Fruit fly (Drosophila melanogaster) whole organism, embryonic: ENCODE measurements around the gene Ttc19.

ENCODE experiments used
- CG10543 ChIP-seq: fragments of 200-800 bp; sonication (Bioruptor generic); optimal IDR thresholded peaks from 3 replicates; lab custom pipeline; 2017; ENCODE audit warnings: missing biosample characterization, mild to moderate bottlenecking, missing genetic modification characterization, moderate library complexity
- CG11085 ChIP-seq: fragments of 200-800 bp; sonication (Bioruptor generic); IDR thresholded peaks from 2 replicates; pipeline ENCODE4 v1.3.6; 2022; ENCODE audit warnings: missing biosample characterization, missing genetic modification characterization
- CG14050 ChIP-seq: fragments of 200-800 bp; sonication (Bioruptor generic); IDR thresholded peaks from 3 replicates; pipeline ENCODE4 v1.3.6; 2022; ENCODE audit warnings: missing biosample characterization, missing genetic modification characterization
- CG15479 ChIP-seq: fragments of 200-800 bp; sonication (Bioruptor generic); optimal IDR thresholded peaks from 3 replicates; lab custom pipeline; 2019; ENCODE audit warnings: missing biosample characterization, mild to moderate bottlenecking, missing genetic modification characterization, moderate library complexity
- CG15696 ChIP-seq: fragments of 200-800 bp; sonication (Bioruptor generic); optimal IDR thresholded peaks from 2 replicates; lab custom pipeline; 2019; ENCODE audit warnings: missing biosample characterization, mild to moderate bottlenecking, missing genetic modification characterization, moderate library complexity
- CG1647 ChIP-seq: fragments of 200-800 bp; sonication (Bioruptor generic); optimal IDR thresholded peaks from 3 replicates; lab custom pipeline; 2016; ENCODE audit warnings: missing biosample characterization, missing genetic modification characterization
- CG16815 ChIP-seq: fragments of 200-800 bp; sonication (Bioruptor generic); optimal IDR thresholded peaks from 3 replicates; lab custom pipeline; 2017; ENCODE audit warnings: missing biosample characterization, mild to moderate bottlenecking, missing genetic modification characterization
- CG17612 ChIP-seq: fragments of 200-800 bp; sonication (Bioruptor generic); IDR thresholded peaks from 2 replicates; pipeline ENCODE4 v1.3.6; 2022; ENCODE audit warnings: missing biosample characterization, missing genetic modification characterization
- CG17829 ChIP-seq: fragments of 200-800 bp; optimal IDR thresholded peaks from 2 replicates; lab custom pipeline; 2019; ENCODE audit warnings: missing biosample characterization, mild to moderate bottlenecking, missing genetic modification characterization, moderate library complexity
- CG18262 ChIP-seq: fragments of 200-800 bp; optimal IDR thresholded peaks from 3 replicates; lab custom pipeline; 2019; ENCODE audit warnings: missing biosample characterization, mild to moderate bottlenecking, missing genetic modification characterization, moderate library complexity
- CG18764 ChIP-seq: fragments of 200-800 bp; sonication (Bioruptor generic); optimal IDR thresholded peaks from 3 replicates; lab custom pipeline; 2016; ENCODE audit warnings: missing biosample characterization, missing genetic modification characterization
- CG2129 ChIP-seq: fragments of 200-800 bp; sonication (Bioruptor generic); IDR thresholded peaks from 2 replicates; pipeline ENCODE4 v1.3.6; 2022; ENCODE audit warnings: missing biosample characterization, missing genetic modification characterization; ENCODE audit not compliant: partially characterized antibody
- CG2875 ChIP-seq: fragments of 200-800 bp; sonication (Bioruptor generic); optimal IDR thresholded peaks from 2 replicates; lab custom pipeline; 2017; ENCODE audit warnings: missing biosample characterization, mild to moderate bottlenecking, missing genetic modification characterization, missing genetic modification reagents
- CG30020 ChIP-seq: fragments of 200-800 bp; optimal IDR thresholded peaks from 2 replicates; lab custom pipeline; 2019; ENCODE audit warnings: missing biosample characterization, mild to moderate bottlenecking, missing genetic modification characterization, moderate library complexity
- CG34376 ChIP-seq: fragments of 200-800 bp; sonication (Bioruptor generic); optimal IDR thresholded peaks from 2 replicates; lab custom pipeline; 2018; ENCODE audit warnings: missing biosample characterization, mild to moderate bottlenecking, missing genetic modification characterization
- CG4820 ChIP-seq: fragments of 200-800 bp; sonication (Bioruptor generic); optimal IDR thresholded peaks from 3 replicates; lab custom pipeline; 2016; ENCODE audit warnings: missing biosample characterization, missing genetic modification characterization
- CG6765 ChIP-seq: fragments of 200-800 bp; sonication (Bioruptor generic); optimal IDR thresholded peaks from 3 replicates; lab custom pipeline; 2017; ENCODE audit warnings: missing biosample characterization, mild to moderate bottlenecking, missing genetic modification characterization
- CG7271 ChIP-seq: fragments of 200-800 bp; sonication (Bioruptor generic); optimal IDR thresholded peaks from 2 replicates; lab custom pipeline; 2018; ENCODE audit warnings: missing biosample characterization, mild to moderate bottlenecking, missing genetic modification characterization, moderate library complexity
- CG7372 ChIP-seq: fragments of 200-800 bp; sonication (Bioruptor generic); IDR thresholded peaks from 2 replicates; pipeline ENCODE4 v1.3.6; 2022; ENCODE audit warnings: missing biosample characterization, missing genetic modification characterization
- CG8765 ChIP-seq: fragments of 200-800 bp; sonication (Bioruptor generic); IDR thresholded peaks from 2 replicates; pipeline ENCODE4 v1.3.6; 2022; ENCODE audit warnings: missing biosample characterization, missing genetic modification characterization
- CG9817 ChIP-seq: fragments of 200-800 bp; sonication (Bioruptor generic); optimal IDR thresholded peaks from 2 replicates; lab custom pipeline; 2018; ENCODE audit warnings: missing biosample characterization, mild to moderate bottlenecking, missing genetic modification characterization, moderate library complexity
- Camta ChIP-seq: fragments of 200-800 bp; sonication (Bioruptor generic); optimal IDR thresholded peaks from 2 replicates; lab custom pipeline; 2016; ENCODE audit warnings: missing biosample characterization, missing genetic modification characterization
- CkIIα-i1 ChIP-seq: fragments of 200-800 bp; sonication (Bioruptor generic); IDR thresholded peaks from 2 replicates; pipeline ENCODE4 v1.3.6; 2022; ENCODE audit warnings: missing biosample characterization, missing genetic modification characterization
- Deaf1 ChIP-seq: fragments of 200-800 bp; optimal IDR thresholded peaks from 3 replicates; lab custom pipeline; 2019; ENCODE audit warnings: missing biosample characterization, mild to moderate bottlenecking, missing genetic modification characterization, moderate library complexity
- Dip2 ChIP-seq: fragments of 200-800 bp; sonication (Bioruptor generic); IDR thresholded peaks from 2 replicates; pipeline ENCODE4 v1.3.6; 2022; ENCODE audit warnings: missing biosample characterization, missing genetic modification characterization
- Doc3 ChIP-seq: fragments of 200-800 bp; sonication (Bioruptor generic); IDR thresholded peaks from 3 replicates; pipeline ENCODE4 v1.3.6; 2022; ENCODE audit warnings: missing biosample characterization, missing genetic modification characterization; ENCODE audit not compliant: partially characterized antibody
- E2f1 ChIP-seq: fragments of 200-800 bp; sonication (Bioruptor generic); IDR thresholded peaks from 2 replicates; pipeline ENCODE4 v1.3.6; 2022; ENCODE audit warnings: missing biosample characterization, missing genetic modification characterization
- Eip74EF ChIP-seq, 2 experiments: fragments of 200-800 bp in 1 of 2; fragments of >200 bp in 1 of 2; sonication (Bioruptor generic) in 1 of 2; optimal IDR thresholded peaks; 2 replicates each; lab custom pipeline; 2017 to 2019; ENCODE audit warnings: missing biosample characterization in 2 of 2, missing genetic modification characterization in 2 of 2, mild to moderate bottlenecking in 1 of 2, moderate library complexity in 1 of 2
- GATAe ChIP-seq: fragments of 200-800 bp; sonication (Bioruptor generic); conservative IDR thresholded peaks from 2 replicates; pipeline ENCODE4 v1.3.6; 2022; ENCODE audit warnings: missing biosample characterization, missing genetic modification characterization
- Gug ChIP-seq: fragments of 200-800 bp; sonication (Bioruptor generic); IDR thresholded peaks from 4 replicates; pipeline ENCODE4 v1.3.6; 2022; ENCODE audit warnings: missing biosample characterization, missing genetic modification characterization
- Hmr ChIP-seq: fragments of 200-800 bp; sonication (Bioruptor generic); optimal IDR thresholded peaks from 3 replicates; lab custom pipeline; 2017; ENCODE audit warnings: mild to moderate bottlenecking, missing biosample characterization, missing genetic modification reagents, missing genetic modification characterization
- Hr3 ChIP-seq: fragments of 200-800 bp; sonication (Bioruptor generic); optimal IDR thresholded peaks from 3 replicates; lab custom pipeline; 2016; ENCODE audit warnings: missing biosample characterization, missing genetic modification characterization
- Hsf ChIP-seq: fragments of 200-800 bp; sonication (Bioruptor generic); optimal IDR thresholded peaks from 3 replicates; lab custom pipeline; 2016; ENCODE audit warnings: missing biosample characterization, missing genetic modification characterization
- NC2β ChIP-seq: fragments of 200-800 bp; sonication (Bioruptor generic); optimal IDR thresholded peaks from 2 replicates; lab custom pipeline; 2016; ENCODE audit warnings: missing biosample characterization, missing genetic modification characterization
- Nf-YB ChIP-seq: fragments of 200-800 bp; sonication (Bioruptor generic); optimal IDR thresholded peaks from 3 replicates; lab custom pipeline; 2019; ENCODE audit warnings: missing biosample characterization, mild to moderate bottlenecking, missing genetic modification characterization, moderate library complexity
- Spps ChIP-seq: fragments of 200-800 bp; sonication (Bioruptor generic); optimal IDR thresholded peaks from 2 replicates; lab custom pipeline; 2018; ENCODE audit warnings: missing biosample characterization, mild to moderate bottlenecking, missing genetic modification characterization
- Sry-β ChIP-seq: fragments of 200-800 bp; sonication (Bioruptor generic); optimal IDR thresholded peaks from 2 replicates; lab custom pipeline; 2018; ENCODE audit warnings: missing biosample characterization, mild to moderate bottlenecking, missing genetic modification characterization, moderate library complexity
- abd-A ChIP-seq: fragments of 200-800 bp; sonication (Bioruptor generic); optimal IDR thresholded peaks from 3 replicates; lab custom pipeline; 2019; ENCODE audit warnings: missing biosample characterization, mild to moderate bottlenecking, missing genetic modification characterization, moderate library complexity
- aop ChIP-seq: fragments of 200-800 bp; sonication (Bioruptor generic); IDR thresholded peaks from 2 replicates; pipeline ENCODE4 v1.3.6; 2022; ENCODE audit warnings: missing biosample characterization, missing genetic modification characterization
- dmrt11E ChIP-seq: fragments of 200-800 bp; sonication (Bioruptor generic); optimal IDR thresholded peaks from 3 replicates; lab custom pipeline; 2018; ENCODE audit warnings: missing biosample characterization, mild to moderate bottlenecking, missing genetic modification characterization, moderate library complexity
- esg ChIP-seq: fragments of 200-800 bp; sonication (Bioruptor generic); conservative IDR thresholded peaks from 2 replicates; pipeline ENCODE4 v1.3.6; 2022; ENCODE audit warnings: missing biosample characterization, missing genetic modification characterization
- ewg ChIP-seq: fragments of 200-800 bp; sonication (Bioruptor generic); optimal IDR thresholded peaks from 3 replicates; lab custom pipeline; 2017; ENCODE audit warnings: mild to moderate bottlenecking, missing biosample characterization, missing genetic modification reagents, missing genetic modification characterization
- fd96Cb ChIP-seq: fragments of 200-800 bp; sonication (Bioruptor generic); optimal IDR thresholded peaks from 2 replicates; lab custom pipeline; 2018; ENCODE audit warnings: missing biosample characterization, mild to moderate bottlenecking, missing genetic modification characterization, moderate library complexity
- grn ChIP-seq: fragments of 200-800 bp; sonication (Bioruptor generic); optimal IDR thresholded peaks from 3 replicates; lab custom pipeline; 2017; ENCODE audit warnings: missing biosample characterization, missing genetic modification characterization
- her ChIP-seq: fragments of 200-800 bp; sonication (Bioruptor generic); optimal IDR thresholded peaks from 2 replicates; lab custom pipeline; 2016; ENCODE audit warnings: missing biosample characterization, missing genetic modification characterization
- lbe ChIP-seq: fragments of 200-800 bp; sonication (Bioruptor generic); optimal IDR thresholded peaks from 2 replicates; lab custom pipeline; 2016; ENCODE audit warnings: missing biosample characterization, mild to moderate bottlenecking, missing genetic modification characterization
- onecut ChIP-seq: fragments of 200-800 bp; sonication (Bioruptor generic); IDR thresholded peaks from 2 replicates; pipeline ENCODE4 v1.3.6; 2022; ENCODE audit warnings: missing biosample characterization, missing genetic modification characterization
- sens ChIP-seq: fragments of 200-800 bp; sonication (Bioruptor generic); peaks from one replicate; lab custom pipeline; 2016; ENCODE audit warnings: missing biosample characterization, missing genetic modification characterization
- sens-2 ChIP-seq: fragments of 200-800 bp; sonication (Bioruptor generic); IDR thresholded peaks from 2 replicates; pipeline ENCODE4 v1.3.6; 2022; ENCODE audit warnings: missing biosample characterization, missing genetic modification characterization
- sqz ChIP-seq: fragments of 200-800 bp; sonication (Bioruptor generic); optimal IDR thresholded peaks from 3 replicates; lab custom pipeline; 2018; ENCODE audit warnings: missing biosample characterization, mild to moderate bottlenecking, missing genetic modification characterization

The Ttc19 gene

dm6 chr2L:19009130-19009529 is 35.8 kb downstream of the Ttc19 start, which contains the start of gene RpL30 (continued):
- TF ChIP-seq CG30020 (peak; percentile 60), CG10543 (GFP tag; lab: Kevin White, UChicago) (peak; percentile 95), CG9817 (peak; percentile 80), NC2β (peak; percentile 99), E2f1 (GFP tag; lab: Robert Waterston, UW) (peak; percentile 75), CG34376 (GFP tag; lab: Kevin White, UChicago) (peak; percentile 98), fd96Cb (tag; lab: Kevin White, UChicago) (peak; percentile 51), sens-2 (GFP tag; lab: Robert Waterston, UW) (peak; percentile 90), GATAe (GFP tag; lab: Robert Waterston, UW) (peak; percentile 68; the same call in 1 of the 2 replicates), Camta (GFP tag; lab: Kevin White, UChicago) (peak; percentile 87), CG2129 (GFP tag; lab: Robert Waterston, UW) (no peak), CG17829 (tag; lab: Kevin White, UChicago) (peak; percentile 90), CG18262 (tag; lab: Kevin White, UChicago) (peak; percentile 79), esg (GFP tag; lab: Robert Waterston, UW) (0 out of 2 replicates have a peak, but pooled peaks have one; percentile 39), CG6765 (peak; percentile 97), CG4820 (GFP tag; lab: Kevin White, UChicago) (peak; percentile 74), CG2875 (peak; percentile 92), Hr3 (peak; percentile 51), CG1647 (GFP tag; lab: Kevin White, UChicago) (peak; percentile 84), CG15696 (tag; lab: Kevin White, UChicago) (peak; percentile 59), sqz (peak; percentile 87), CG8765 (GFP tag; lab: Robert Waterston, UW) (peak; percentile 70), Deaf1 (tag; lab: Kevin White, UChicago) (peak; percentile 60), CG17612 (peak; percentile 74; the same call in 1 of the 2 replicates), Hmr (peak; percentile 99), CG14050 (GFP tag; lab: Robert Waterston, UW) (peak; percentile 82), Doc3 (peak; percentile 26; the same call in 1 of the 3 replicates), Sry-β (GFP tag; lab: Kevin White, UChicago) (peak; percentile 61), CkIIα-i1 (0 out of 2 replicates have a peak, but pooled peaks have one; percentile 52), Eip74EF (GFP tag; optimal IDR thresholded peaks at IDR 0.05; lab: Kevin White, UChicago) (peak in 1 of 2 experiments; percentile 88), Hsf (GFP tag; lab: Kevin White, UChicago) (peak; percentile 88), Gug (GFP tag; lab: Robert Waterston, UW) (peak; percentile 49; the same call in 3 of the 4 replicates), ewg (GFP tag; lab: Kevin White, UChicago) (peak; percentile 84), abd-A (peak; percentile 93), Dip2 (GFP tag; lab: Robert Waterston, UW) (no peak), aop (GFP tag; lab: Robert Waterston, UW) (peak; percentile 62), onecut (peak; percentile 91), Nf-YB (GFP tag; lab: Kevin White, UChicago) (peak; percentile 80), CG15479 (peak; percentile 23), sens (GFP tag; lab: Kevin White, UChicago) (peak; percentile 97), lbe (peak; percentile 87), grn (GFP tag; lab: Kevin White, UChicago) (peak; percentile 90), CG16815 (GFP tag; lab: Kevin White, UChicago) (peak; percentile 59), CG11085 (peak; percentile 73; the same call in 1 of the 2 replicates), dmrt11E (tag; lab: Kevin White, UChicago) (peak; percentile 79), CG18764 (GFP tag; lab: Kevin White, UChicago) (peak; percentile 86), CG7372 (GFP tag; lab: Robert Waterston, UW) (peak; percentile 43; the same call in 1 of the 2 replicates), her (GFP tag; lab: Kevin White, UChicago) (peak; percentile 94), CG7271 (tag; lab: Kevin White, UChicago) (peak; percentile 95), Spps (tag; lab: Kevin White, UChicago) (peak; percentile 80)
